Fruit fly (Drosophila melanogaster) whole organism, embryonic: ENCODE data around the gene Pis.

Source experiments
- Ada2b ChIP-seq: fragments of 200-800 bp; sonication (Bioruptor generic); IDR thresholded peaks from 2 replicates; pipeline ENCODE4 v1.3.6; 2022; ENCODE audit warnings: missing biosample characterization, missing genetic modification characterization
- Antp ChIP-seq: fragments of 200-800 bp; sonication (Bioruptor generic); optimal IDR thresholded peaks from 3 replicates; lab custom pipeline; 2016; ENCODE audit warnings: missing biosample characterization, missing genetic modification characterization
- CG10147 ChIP-seq: fragments of 200-800 bp; sonication (Bioruptor generic); optimal IDR thresholded peaks from 2 replicates; lab custom pipeline; 2019; ENCODE audit warnings: missing biosample characterization, mild to moderate bottlenecking, missing genetic modification characterization, moderate library complexity
- CG11093 ChIP-seq: fragments of 200-800 bp; sonication (Bioruptor generic); IDR thresholded peaks from 3 replicates; pipeline ENCODE4 v1.3.6; 2022; ENCODE audit warnings: missing biosample characterization, missing genetic modification characterization
- CG11696 ChIP-seq: fragments of 200-800 bp; sonication (Bioruptor generic); IDR thresholded peaks from 2 replicates; pipeline ENCODE4 v1.3.6; 2022; ENCODE audit warnings: missing biosample characterization, missing genetic modification characterization
- CG12155 ChIP-seq: fragments of 200-800 bp; sonication (Bioruptor generic); optimal IDR thresholded peaks from 3 replicates; lab custom pipeline; 2016; ENCODE audit warnings: missing biosample characterization, missing genetic modification characterization
- CG13123 ChIP-seq: fragments of 200-800 bp; sonication (Bioruptor generic); optimal IDR thresholded peaks from 2 replicates; lab custom pipeline; 2016; ENCODE audit warnings: missing biosample characterization, missing genetic modification characterization
- CG13624 ChIP-seq: fragments of 200-800 bp; sonication (Bioruptor generic); optimal IDR thresholded peaks from 2 replicates; lab custom pipeline; 2016; ENCODE audit warnings: missing biosample characterization, missing genetic modification characterization
- CG14441 ChIP-seq: fragments of 200-800 bp; sonication (Bioruptor generic); IDR thresholded peaks from 2 replicates; pipeline ENCODE4 v1.3.6; 2022; ENCODE audit warnings: missing biosample characterization, missing genetic modification characterization
- CG15514 ChIP-seq: fragments of 200-800 bp; sonication (Bioruptor generic); optimal IDR thresholded peaks from 3 replicates; lab custom pipeline; 2017; ENCODE audit warnings: missing biosample characterization, missing genetic modification characterization, mild to moderate bottlenecking, moderate library complexity, missing genetic modification reagents
- CG1603 ChIP-seq: fragments of 200-800 bp; sonication (Bioruptor generic); optimal IDR thresholded peaks from 2 replicates; lab custom pipeline; 2019; ENCODE audit warnings: missing biosample characterization, mild to moderate bottlenecking, missing genetic modification characterization, moderate library complexity
- CG16863 ChIP-seq: fragments of 200-800 bp; sonication (Bioruptor generic); optimal IDR thresholded peaks from 3 replicates; lab custom pipeline; 2016; ENCODE audit warnings: missing biosample characterization, missing genetic modification characterization
- CG17359 ChIP-seq: fragments of 200-800 bp; sonication (Bioruptor generic); optimal IDR thresholded peaks from 3 replicates; lab custom pipeline; 2018; ENCODE audit warnings: missing biosample characterization, mild to moderate bottlenecking, missing genetic modification characterization, moderate library complexity
- CG18764 ChIP-seq: fragments of 200-800 bp; sonication (Bioruptor generic); optimal IDR thresholded peaks from 3 replicates; lab custom pipeline; 2016; ENCODE audit warnings: missing biosample characterization, missing genetic modification characterization
- CG2120 ChIP-seq: fragments of 200-800 bp; sonication (Bioruptor generic); optimal IDR thresholded peaks from 3 replicates; lab custom pipeline; 2016; ENCODE audit warnings: missing biosample characterization, missing genetic modification characterization
- CG2678 ChIP-seq: fragments of 200-800 bp; sonication (Bioruptor generic); optimal IDR thresholded peaks from 3 replicates; lab custom pipeline; 2019; ENCODE audit warnings: missing biosample characterization, mild to moderate bottlenecking, missing genetic modification characterization, moderate library complexity
- CG31441 ChIP-seq: fragments of 200-800 bp; sonication (Bioruptor generic); IDR thresholded peaks from 2 replicates; pipeline ENCODE4 v1.3.6; 2022; ENCODE audit warnings: missing biosample characterization, missing genetic modification characterization
- CG3726 ChIP-seq: fragments of 200-800 bp; sonication (Bioruptor generic); IDR thresholded peaks from 3 replicates; pipeline ENCODE4, ENCODE4 v1.3.6; 2022; ENCODE audit warnings: missing biosample characterization, missing genetic modification characterization
- CG4360 ChIP-seq: fragments of 200-800 bp; sonication (Bioruptor generic); IDR thresholded peaks from 2 replicates; pipeline ENCODE4 v1.3.6; 2022; ENCODE audit warnings: missing biosample characterization, missing genetic modification characterization
- CG4617 ChIP-seq: fragments of 200-800 bp; sonication (Bioruptor generic); optimal IDR thresholded peaks from 3 replicates; lab custom pipeline; 2016; ENCODE audit warnings: missing biosample characterization, missing genetic modification characterization, borderline replicate concordance
- CG6272 ChIP-seq: fragments of 200-800 bp; sonication (Bioruptor generic); IDR thresholded peaks from 2 replicates; pipeline ENCODE4 v1.3.6; 2022; ENCODE audit warnings: missing biosample characterization, missing genetic modification characterization
- CG7372 ChIP-seq: fragments of 200-800 bp; sonication (Bioruptor generic); IDR thresholded peaks from 2 replicates; pipeline ENCODE4 v1.3.6; 2022; ENCODE audit warnings: missing biosample characterization, missing genetic modification characterization
- CG8924 ChIP-seq: fragments of 200-800 bp; optimal IDR thresholded peaks from 3 replicates; lab custom pipeline; 2019; ENCODE audit warnings: missing biosample characterization, mild to moderate bottlenecking, missing genetic modification characterization, moderate library complexity
- CG9817 ChIP-seq: fragments of 200-800 bp; sonication (Bioruptor generic); optimal IDR thresholded peaks from 2 replicates; lab custom pipeline; 2018; ENCODE audit warnings: missing biosample characterization, mild to moderate bottlenecking, missing genetic modification characterization, moderate library complexity
- Dip2 ChIP-seq: fragments of 200-800 bp; sonication (Bioruptor generic); IDR thresholded peaks from 2 replicates; pipeline ENCODE4 v1.3.6; 2022; ENCODE audit warnings: missing biosample characterization, missing genetic modification characterization
- Doc3 ChIP-seq: fragments of 200-800 bp; sonication (Bioruptor generic); IDR thresholded peaks from 3 replicates; pipeline ENCODE4 v1.3.6; 2022; ENCODE audit warnings: missing biosample characterization, missing genetic modification characterization; ENCODE audit not compliant: partially characterized antibody
- Hsf ChIP-seq: fragments of 200-800 bp; sonication (Bioruptor generic); optimal IDR thresholded peaks from 3 replicates; lab custom pipeline; 2016; ENCODE audit warnings: missing biosample characterization, missing genetic modification characterization
- Mes4 ChIP-seq: fragments of 200-800 bp; sonication (Bioruptor generic); optimal IDR thresholded peaks from 2 replicates; lab custom pipeline; 2016; ENCODE audit warnings: missing biosample characterization, missing genetic modification characterization
- NC2α ChIP-seq: fragments of 200-800 bp; sonication (Bioruptor generic); optimal IDR thresholded peaks from 2 replicates; lab custom pipeline; 2016; ENCODE audit warnings: missing biosample characterization, missing genetic modification characterization
- ap ChIP-seq: fragments of 200-800 bp; sonication (Bioruptor generic); IDR thresholded peaks from 2 replicates; pipeline ENCODE4 v1.3.6; 2022; ENCODE audit warnings: missing biosample characterization, missing genetic modification characterization
- ase ChIP-seq: fragments of 200-800 bp; sonication (Bioruptor generic); IDR thresholded peaks from 3 replicates; pipeline ENCODE4 v1.3.6; 2022; ENCODE audit warnings: missing biosample characterization, missing genetic modification characterization
- chinmo ChIP-seq: fragments of 200-800 bp; sonication (Bioruptor generic); IDR thresholded peaks from 4 replicates; pipeline ENCODE4 v1.3.6; 2022; ENCODE audit warnings: missing biosample characterization, missing genetic modification characterization; ENCODE audit not compliant: partially characterized antibody
- ci ChIP-seq: fragments of 200-800 bp; sonication (Bioruptor generic); IDR thresholded peaks from 3 replicates; pipeline ENCODE4 v1.3.6; 2022; ENCODE audit warnings: missing biosample characterization, missing genetic modification characterization
- danr ChIP-seq: fragments of 200-800 bp; sonication (Bioruptor generic); IDR thresholded peaks from 2 replicates; pipeline ENCODE4 v1.3.6; 2022; ENCODE audit warnings: missing biosample characterization, missing genetic modification characterization
- eyg ChIP-seq: fragments of 200-800 bp; sonication (Bioruptor generic); optimal IDR thresholded peaks from 3 replicates; lab custom pipeline; 2016; ENCODE audit warnings: missing biosample characterization, missing genetic modification characterization
- fd96Cb ChIP-seq: fragments of 200-800 bp; sonication (Bioruptor generic); optimal IDR thresholded peaks from 2 replicates; lab custom pipeline; 2018; ENCODE audit warnings: missing biosample characterization, mild to moderate bottlenecking, missing genetic modification characterization, moderate library complexity
- ftz-f1 ChIP-seq: fragments of 200-800 bp; sonication (Bioruptor generic); optimal IDR thresholded peaks from 2 replicates; lab custom pipeline; 2016; ENCODE audit warnings: missing biosample characterization, missing genetic modification characterization
- grau ChIP-seq: fragments of 200-800 bp; optimal IDR thresholded peaks from 3 replicates; lab custom pipeline; 2019; ENCODE audit warnings: missing biosample characterization, mild to moderate bottlenecking, missing genetic modification characterization, moderate library complexity
- hth ChIP-seq: fragments of >200 bp; optimal IDR thresholded peaks from 2 replicates; lab custom pipeline; 2017; ENCODE audit warnings: inconsistent platforms
- ken ChIP-seq: fragments of 200-800 bp; sonication (Bioruptor generic); IDR thresholded peaks from 3 replicates; pipeline ENCODE4 v1.3.6; 2022; ENCODE audit warnings: missing biosample characterization, missing genetic modification characterization
- lab ChIP-seq: fragments of 200-800 bp; sonication (Bioruptor generic); optimal IDR thresholded peaks from 3 replicates; lab custom pipeline; 2017; ENCODE audit warnings: missing biosample characterization, missing genetic modification characterization, mild to moderate bottlenecking, moderate library complexity, missing genetic modification reagents
- lola ChIP-seq, 3 experiments: fragments of >200 bp in 2 of 3; fragments of 200-800 bp in 1 of 3; sonication (Bioruptor generic) in 1 of 3; optimal IDR thresholded peaks; 2 replicates each; lab custom pipeline; 2017 to 2019; ENCODE audit warnings: missing biosample characterization in 3 of 3, missing genetic modification characterization in 3 of 3, mild to moderate bottlenecking in 1 of 3, moderate library complexity in 1 of 3
- luna ChIP-seq: fragments of 200-800 bp; sonication (Bioruptor generic); optimal IDR thresholded peaks from 2 replicates; lab custom pipeline; 2016; ENCODE audit warnings: missing biosample characterization, missing genetic modification characterization
- otp ChIP-seq: fragments of 200-800 bp; sonication (Bioruptor generic); IDR thresholded peaks from 3 replicates; pipeline ENCODE4, ENCODE4 v1.3.6; 2022; ENCODE audit warnings: missing biosample characterization, missing genetic modification characterization
- pnt ChIP-seq: fragments of 200-800 bp; sonication (Bioruptor generic); optimal IDR thresholded peaks from 3 replicates; lab custom pipeline; 2016; ENCODE audit warnings: missing biosample characterization, missing genetic modification characterization
- psq ChIP-seq: fragments of 200-800 bp; sonication (Bioruptor generic); optimal IDR thresholded peaks from 2 replicates; lab custom pipeline; 2017; ENCODE audit warnings: missing biosample characterization, missing genetic modification characterization
- sna ChIP-seq: fragments of 200-800 bp; sonication (Bioruptor generic); IDR thresholded peaks from 2 replicates; pipeline ENCODE4 v1.3.6; 2022; ENCODE audit warnings: missing biosample characterization, missing genetic modification characterization; ENCODE audit not compliant: partially characterized antibody
- toy ChIP-seq: fragments of 200-800 bp; sonication (Bioruptor generic); IDR thresholded peaks from 2 replicates; pipeline ENCODE4 v1.3.6; 2022; ENCODE audit warnings: missing biosample characterization, missing genetic modification characterization
- tx ChIP-seq: fragments of 200-800 bp; sonication (Bioruptor generic); optimal IDR thresholded peaks from 2 replicates; lab custom pipeline; 2016; ENCODE audit warnings: missing biosample characterization, missing genetic modification characterization
- wdn ChIP-seq: fragments of 200-800 bp; sonication (Bioruptor generic); IDR thresholded peaks from 2 replicates; pipeline ENCODE4 v1.3.6; 2022; ENCODE audit warnings: missing biosample characterization, missing genetic modification characterization
- wor ChIP-seq: fragments of 200-800 bp; sonication (Bioruptor generic); IDR thresholded peaks from 2 replicates; pipeline ENCODE4 v1.3.6; 2022; ENCODE audit warnings: missing biosample characterization, missing genetic modification characterization

Pis gene

DNA sequence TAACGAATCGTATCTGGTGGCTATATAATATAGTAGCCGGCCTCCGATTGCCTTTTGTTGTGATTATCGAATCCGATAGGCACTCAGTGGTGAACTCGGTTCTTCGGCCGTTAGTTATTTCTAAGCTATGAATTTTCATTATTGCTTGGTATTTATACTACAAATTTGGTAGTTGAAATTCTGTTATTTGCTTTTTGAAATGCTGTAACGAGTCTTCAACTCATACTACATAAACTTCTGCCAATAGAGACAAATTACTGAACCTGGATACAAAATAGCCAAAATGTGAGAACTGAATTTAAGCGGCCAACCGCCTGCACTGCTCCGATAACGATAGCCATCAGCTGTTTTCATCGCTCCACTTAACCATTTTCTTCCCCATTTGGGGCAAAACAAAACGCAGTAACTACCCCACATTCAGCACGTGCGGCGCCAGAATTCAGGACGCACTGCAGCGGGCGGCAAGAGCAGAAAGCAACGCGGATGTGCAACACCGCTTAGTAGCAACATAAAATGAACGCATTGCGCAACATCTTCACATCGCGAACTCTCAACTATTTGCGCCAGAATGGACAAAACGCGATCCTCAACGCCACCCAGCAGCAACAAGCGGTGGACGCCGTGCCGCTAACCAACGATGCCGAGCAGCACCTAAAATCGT lies 35.5 kb upstream of the Pis start, which contains the start of the genes CG11679 and CG8206 (continued):
- TF ChIP-seq CG3726 (GFP tag; lab: Robert Waterston, UW) = no peak
- TF ChIP-seq CG16863 (GFP tag; lab: Kevin White, UChicago) = no peak
- TF ChIP-seq CG2678 = peak; percentile 60
- no peak for TF ChIP-seq ase
- TF ChIP-seq otp (GFP tag; lab: Robert Waterston, UW) = no peak
- TF ChIP-seq tx (GFP tag; lab: Kevin White, UChicago) = peak; percentile 41
- TF ChIP-seq CG1603 = peak; percentile 62
- peak; percentile 5 for TF ChIP-seq CG4617
- peak; percentile 45; the same call in 1 of the 2 replicates for TF ChIP-seq CG14441 (GFP tag; lab: Robert Waterston, UW)
- peak; percentile 90 for TF ChIP-seq CG15514
- TF ChIP-seq CG6272 (GFP tag; lab: Robert Waterston, UW) = 0 out of 2 replicates have a peak, but pooled peaks have one; percentile 8
- TF ChIP-seq lola (GFP tag; optimal IDR thresholded peaks at IDR 0.05; lab: Kevin White, UChicago) = peak in 1 of 3 experiments; percentile 27
- TF ChIP-seq CG4360 (GFP tag; lab: Robert Waterston, UW) = no peak
- no peak for TF ChIP-seq sna (GFP tag; lab: Robert Waterston, UW)
- no peak for TF ChIP-seq psq
- TF ChIP-seq pnt (GFP tag; lab: Kevin White, UChicago) = peak; percentile 44
- no peak for TF ChIP-seq fd96Cb (tag; lab: Kevin White, UChicago)
- peak; percentile 13 for TF ChIP-seq CG10147 (GFP tag; lab: Kevin White, UChicago)
- no peak for TF ChIP-seq Doc3 (GFP tag; lab: Robert Waterston, UW)
- no peak for TF ChIP-seq CG12155 (GFP tag; lab: Kevin White, UChicago)
- TF ChIP-seq CG18764 (GFP tag; lab: Kevin White, UChicago) = no peak
- no peak for TF ChIP-seq Dip2 (GFP tag; lab: Robert Waterston, UW)
- no peak for TF ChIP-seq CG7372 (GFP tag; lab: Robert Waterston, UW)
- TF ChIP-seq CG11696 (GFP tag; lab: Robert Waterston, UW) = no peak
- TF ChIP-seq danr (GFP tag; lab: Robert Waterston, UW) = no peak
- TF ChIP-seq grau (tag; lab: Kevin White, UChicago) = peak; percentile 55
- no peak for TF ChIP-seq hth (lab: Kevin White, UChicago)
- TF ChIP-seq ken (GFP tag; lab: Robert Waterston, UW) = no peak
- TF ChIP-seq CG9817 = peak; percentile 55
- no peak for TF ChIP-seq toy (GFP tag; lab: Robert Waterston, UW)
- no peak for TF ChIP-seq Ada2b (GFP tag; lab: Robert Waterston, UW)
- TF ChIP-seq CG17359 = no peak
- TF ChIP-seq CG13123 = no peak
- TF ChIP-seq CG2120 (GFP tag; lab: Kevin White, UChicago) = peak; percentile 66
- no peak for TF ChIP-seq NC2α (GFP tag; lab: Kevin White, UChicago)
- no peak for TF ChIP-seq eyg (GFP tag; lab: Kevin White, UChicago)
- TF ChIP-seq ci (GFP tag; lab: Robert Waterston, UW) = no peak
- no peak for TF ChIP-seq ftz-f1 (GFP tag; lab: Kevin White, UChicago)
- TF ChIP-seq CG31441 = no peak
- TF ChIP-seq Hsf (GFP tag; lab: Kevin White, UChicago) = peak; percentile 2
- TF ChIP-seq Mes4 (GFP tag; lab: Kevin White, UChicago) = no peak
- peak; percentile 59 for TF ChIP-seq Antp
- no peak for TF ChIP-seq CG8924
- peak; percentile 43 for TF ChIP-seq CG13624
- no peak for TF ChIP-seq lab (GFP tag; lab: Kevin White, UChicago)
- 0 out of 4 replicates have a peak, but pooled peaks have one; percentile 44 for TF ChIP-seq chinmo (GFP tag; lab: Robert Waterston, UW)
- peak; percentile 28; the same call in 1 of the 3 replicates for TF ChIP-seq CG11093 (GFP tag; lab: Robert Waterston, UW)
- no peak for TF ChIP-seq wdn (GFP tag; lab: Robert Waterston, UW)
- no peak for TF ChIP-seq ap
- TF ChIP-seq wor = no peak
- TF ChIP-seq luna = no peak
